Fruit fly (Drosophila melanogaster): ENCODE data around the gene msd1.

Gene msd1

dm6 chr3L:1319097-1319725 lies 12.3 kb upstream of the msd1 start:
- TF ChIP-seq ttk (optimal IDR thresholded peaks at IDR 0.05): no peak
- TF ChIP-seq Myc (optimal IDR thresholded peaks at IDR 0.05): no peak
- TF ChIP-seq Sin3A (optimal IDR thresholded peaks at IDR 0.05): no peak
- no peak for TF ChIP-seq psq (optimal IDR thresholded peaks at IDR 0.05)
- no peak for TF ChIP-seq insv (optimal IDR thresholded peaks at IDR 0.05)
- TF ChIP-seq h (optimal IDR thresholded peaks at IDR 0.05): no peak

dm6 chr3L:1320230-1320930 lies 11.2 kb upstream of the msd1 start:
- TF ChIP-seq psq (optimal IDR thresholded peaks at IDR 0.05) (no peak), h (optimal IDR thresholded peaks at IDR 0.05) (no peak)

dm6 chr3L:1320931-1321556 lies 10.5 kb upstream of the msd1 start:
- TF ChIP-seq ttk (optimal IDR thresholded peaks at IDR 0.05): no peak

- TF ChIP-seq Sin3A (optimal IDR thresholded peaks at IDR 0.05) (no peak), psq (optimal IDR thresholded peaks at IDR 0.05) (no peak), insv (optimal IDR thresholded peaks at IDR 0.05) (no peak), Myc (optimal IDR thresholded peaks at IDR 0.05) (no peak), h (optimal IDR thresholded peaks at IDR 0.05) (no peak), ttk (optimal IDR thresholded peaks at IDR 0.05) (no peak)
These were observed 9.4 kb upstream of the msd1 start for dm6 chr3L:1322159-1322558.

- TF ChIP-seq ttk (optimal IDR thresholded peaks at IDR 0.05) (no peak), psq (optimal IDR thresholded peaks at IDR 0.05) (no peak), Sin3A (optimal IDR thresholded peaks at IDR 0.05) (no peak), insv (optimal IDR thresholded peaks at IDR 0.05) (no peak), h (optimal IDR thresholded peaks at IDR 0.05) (no peak), Myc (optimal IDR thresholded peaks at IDR 0.05) (no peak)
These were observed 8.8 kb upstream of the msd1 start, which contains the start of gene CG9184 for dm6 chr3L:1322706-1323105. CG9184 (minus strand) TSS chr3L:1322806.

dm6 chr3L:1323136-1323535 lies 8.4 kb upstream of the msd1 start:
- TF ChIP-seq ttk (optimal IDR thresholded peaks at IDR 0.05): no peak
- TF ChIP-seq Myc (optimal IDR thresholded peaks at IDR 0.05): no peak
- TF ChIP-seq h (optimal IDR thresholded peaks at IDR 0.05): no peak
- no peak for TF ChIP-seq Sin3A (optimal IDR thresholded peaks at IDR 0.05)
- no peak for TF ChIP-seq insv (optimal IDR thresholded peaks at IDR 0.05)
- TF ChIP-seq psq (optimal IDR thresholded peaks at IDR 0.05): no peak

- TF ChIP-seq insv (optimal IDR thresholded peaks at IDR 0.05): no peak
- no peak for TF ChIP-seq psq (optimal IDR thresholded peaks at IDR 0.05)
- no peak for TF ChIP-seq h (optimal IDR thresholded peaks at IDR 0.05)
- TF ChIP-seq Sin3A (optimal IDR thresholded peaks at IDR 0.05): no peak
- TF ChIP-seq Myc (optimal IDR thresholded peaks at IDR 0.05): no peak
- no peak for TF ChIP-seq ttk (optimal IDR thresholded peaks at IDR 0.05)
These were observed 6.5 kb upstream of the msd1 start for dm6 chr3L:1324818-1325625.

dm6 chr3L:1325626-1325937 lies 6.0 kb upstream of the msd1 start:
- TF ChIP-seq ttk (optimal IDR thresholded peaks at IDR 0.05): no peak
- no peak for TF ChIP-seq h (optimal IDR thresholded peaks at IDR 0.05)
- no peak for TF ChIP-seq psq (optimal IDR thresholded peaks at IDR 0.05)
- TF ChIP-seq Sin3A (optimal IDR thresholded peaks at IDR 0.05): no peak
- no peak for TF ChIP-seq insv (optimal IDR thresholded peaks at IDR 0.05)
- no peak for TF ChIP-seq Myc (optimal IDR thresholded peaks at IDR 0.05)

- TF ChIP-seq insv (optimal IDR thresholded peaks at IDR 0.05) (no peak), Sin3A (optimal IDR thresholded peaks at IDR 0.05) (no peak), psq (optimal IDR thresholded peaks at IDR 0.05) (peak; percentile 70), ttk (optimal IDR thresholded peaks at IDR 0.05) (no peak), h (optimal IDR thresholded peaks at IDR 0.05) (no peak), Myc (optimal IDR thresholded peaks at IDR 0.05) (no peak)
These were observed 1.8 kb upstream of the msd1 start, which contains the start of gene ND-ACP for dm6 chr3L:1329724-1330123. ND-ACP (plus strand) TSS chr3L:1329949.

- TF ChIP-seq Sin3A (optimal IDR thresholded peaks at IDR 0.05) (no peak), ttk (optimal IDR thresholded peaks at IDR 0.05) (no peak)
These were observed 1.1 kb upstream of the msd1 start for dm6 chr3L:1330420-1330819.

dm6 chr3L:1332973-1333372 lies 1.4 kb downstream of the msd1 start, which contains the start of gene msd5:
msd5 (minus strand) TSS chr3L:1333146.
- TF ChIP-seq Myc (optimal IDR thresholded peaks at IDR 0.05) (no peak), h (optimal IDR thresholded peaks at IDR 0.05) (no peak), Sin3A (optimal IDR thresholded peaks at IDR 0.05) (no peak), psq (optimal IDR thresholded peaks at IDR 0.05) (no peak), insv (optimal IDR thresholded peaks at IDR 0.05) (no peak), ttk (optimal IDR thresholded peaks at IDR 0.05) (no peak)

All from Kc167 (cell line).